Worm (Caenorhabditis elegans) whole organism, L1 larva: ENCODE results near the gene egrh-3.
A peak's percentile ranks its signal among the peaks of the same experiment; 100 is the strongest.

ENCODE experiments used
- C16A3.4 ChIP-seq: fragments of 150-350 bp; optimal IDR thresholded peaks from 2 replicates; lab custom pipeline; 2014; ENCODE audit warnings: missing biosample characterization, missing genetic modification characterization
- C34B4.2 ChIP-seq: sonication (generic microtip); optimal IDR thresholded peaks from 2 replicates; lab custom pipeline; 2017; ENCODE audit warnings: mild to moderate bottlenecking, missing genetic modification characterization, missing compliant biosample characterization
- F16B12.6 ChIP-seq: fragments of 150-350 bp; optimal IDR thresholded peaks from 2 replicates; lab custom pipeline; 2014; ENCODE audit warnings: missing biosample characterization, missing genetic modification characterization
- aha-1 ChIP-seq: fragments of 150-350 bp; optimal IDR thresholded peaks from 2 replicates; lab custom pipeline; 2014; ENCODE audit warnings: missing biosample characterization, missing genetic modification characterization
- alr-1 ChIP-seq: fragments of 200-800 bp; sonication (Bioruptor generic); optimal IDR thresholded peaks from 2 replicates; lab custom pipeline; 2018; ENCODE audit warnings: borderline replicate concordance, mild to moderate bottlenecking, missing genetic modification characterization, missing compliant biosample characterization
- ceh-63 ChIP-seq: fragments of 200-800 bp; sonication (Bioruptor generic); optimal IDR thresholded peaks from 2 replicates; lab custom pipeline; 2018; ENCODE audit warnings: mild to moderate bottlenecking, missing genetic modification characterization, missing compliant biosample characterization
- ceh-8 ChIP-seq: fragments of 200-800 bp; sonication (Bioruptor generic); optimal IDR thresholded peaks from 2 replicates; lab custom pipeline; 2018; ENCODE audit warnings: mild to moderate bottlenecking, missing genetic modification characterization, moderate library complexity, missing compliant biosample characterization
- ceh-82 ChIP-seq, 3 experiments: fragments of 150-350 bp in 1 of 3; sonication (generic microtip) in 2 of 3; optimal IDR thresholded peaks; 2 replicates each; lab custom pipeline; 2014 to 2017; ENCODE audit warnings: missing biosample characterization in 3 of 3, missing genetic modification characterization in 3 of 3
- ceh-88 ChIP-seq: fragments of 200-800 bp; sonication (Bioruptor generic); IDR thresholded peaks from 2 replicates; pipeline ENCODE4 v1.3.6; 2022; ENCODE audit warnings: missing genetic modification characterization, missing compliant biosample characterization
- ceh-90 ChIP-seq: sonication (generic microtip); optimal IDR thresholded peaks from 2 replicates; lab custom pipeline; 2016; ENCODE audit warnings: missing genetic modification characterization, missing compliant biosample characterization
- dpl-1 ChIP-seq, 3 experiments: fragments of 150-350 bp in 2 of 3; sonication (generic microtip) in 1 of 3; optimal IDR thresholded peaks; 2 replicates each; lab custom pipeline; 2014 to 2017; ENCODE audit warnings: missing biosample characterization in 3 of 3, missing genetic modification characterization in 3 of 3, missing genetic modification reagents in 3 of 3
- efl-1 ChIP-seq, 4 experiments: fragments of 150-350 bp; optimal IDR thresholded peaks in 3 of 4; peaks in 1 of 4; 1 replicate in 1 of 4; 2 replicates in 3 of 4; lab custom pipeline; 2014; ENCODE audit warnings: missing biosample characterization in 2 of 4, missing genetic modification characterization in 2 of 4, missing genetic modification reagents in 2 of 4
- egl-27 ChIP-seq, 2 experiments: fragments of 150-350 bp in 1 of 2; sonication (generic microtip); optimal IDR thresholded peaks; 3 replicates each; lab custom pipeline; 2017 to 2018; ENCODE audit warnings: missing biosample characterization in 2 of 2, missing genetic modification characterization in 2 of 2, missing genetic modification reagents in 2 of 2
- ets-5 ChIP-seq: fragments of 200-800 bp; sonication (Bioruptor generic); IDR thresholded peaks from 2 replicates; pipeline ENCODE4 v1.3.6; 2022; ENCODE audit warnings: missing genetic modification characterization, missing compliant biosample characterization
- hpl-2 ChIP-seq: fragments of 150-350 bp; optimal IDR thresholded peaks from 2 replicates; lab custom pipeline; 2014; ENCODE audit warnings: missing biosample characterization, missing genetic modification reagents, missing genetic modification characterization
- lin-14 ChIP-seq: fragments of 200-800 bp; sonication (Bioruptor generic); optimal IDR thresholded peaks from 2 replicates; lab custom pipeline; 2018; ENCODE audit warnings: mild to moderate bottlenecking, missing genetic modification characterization, moderate library complexity, missing compliant biosample characterization
- lin-15B ChIP-seq: fragments of 150-350 bp; sonication (generic microtip); optimal IDR thresholded peaks from 3 replicates; lab custom pipeline; 2014; ENCODE audit warnings: missing biosample characterization, missing genetic modification characterization
- lin-35 ChIP-seq, 2 experiments: fragments of 150-350 bp; optimal IDR thresholded peaks; 2 replicates each; lab custom pipeline; 2014; ENCODE audit warnings: missing biosample characterization in 2 of 2, missing genetic modification characterization in 2 of 2, missing genetic modification reagents in 2 of 2
- lin-39 ChIP-seq: fragments of 150-350 bp; optimal IDR thresholded peaks from 2 replicates; lab custom pipeline; 2014; ENCODE audit warnings: missing biosample characterization, missing genetic modification reagents, missing genetic modification characterization
- lir-3 ChIP-seq: sonication (generic microtip); optimal IDR thresholded peaks from 2 replicates; lab custom pipeline; 2016; ENCODE audit warnings: mild to moderate bottlenecking, missing genetic modification characterization, moderate library complexity, missing compliant biosample characterization; ENCODE audit not compliant: poor library complexity
- mdl-1 ChIP-seq, 2 experiments: fragments of 150-350 bp; optimal IDR thresholded peaks; 2 replicates each; lab custom pipeline; 2014 to 2017; ENCODE audit warnings: missing biosample characterization in 2 of 2, missing genetic modification characterization in 2 of 2, inconsistent platforms in 1 of 2
- mef-2 ChIP-seq: fragments of 150-350 bp; optimal IDR thresholded peaks from 2 replicates; lab custom pipeline; 2014; ENCODE audit warnings: missing biosample characterization, missing genetic modification characterization
- nhr-28 ChIP-seq: fragments of 150-350 bp; optimal IDR thresholded peaks from 2 replicates; lab custom pipeline; 2014; ENCODE audit warnings: missing biosample characterization, missing genetic modification characterization
- nhr-71 ChIP-seq: sonication (generic microtip); optimal IDR thresholded peaks from 2 replicates; lab custom pipeline; 2016; ENCODE audit warnings: mild to moderate bottlenecking, missing genetic modification characterization, moderate library complexity, missing compliant biosample characterization
- rnt-1 ChIP-seq: sonication (generic microtip); optimal IDR thresholded peaks from 2 replicates; lab custom pipeline; 2016; ENCODE audit warnings: mild to moderate bottlenecking, missing genetic modification characterization, moderate library complexity, missing compliant biosample characterization
- snpc-4 ChIP-seq: fragments of 150-350 bp; optimal IDR thresholded peaks from 2 replicates; lab custom pipeline; 2014; ENCODE audit warnings: missing biosample characterization, missing genetic modification characterization
- snu-23 ChIP-seq: sonication (generic microtip); optimal IDR thresholded peaks from 2 replicates; lab custom pipeline; 2016; ENCODE audit warnings: missing genetic modification characterization, missing compliant biosample characterization
- sptf-1 ChIP-seq: fragments of 150-350 bp; optimal IDR thresholded peaks from 2 replicates; lab custom pipeline; 2014; ENCODE audit warnings: missing biosample characterization, missing genetic modification characterization
- tbx-2 ChIP-seq: sonication (generic microtip); optimal IDR thresholded peaks from 2 replicates; lab custom pipeline; 2016; ENCODE audit warnings: missing genetic modification characterization, missing compliant biosample characterization
- tlp-1 ChIP-seq: fragments of 150-350 bp; optimal IDR thresholded peaks from 2 replicates; lab custom pipeline; 2014; ENCODE audit warnings: missing biosample characterization, missing genetic modification characterization
- unc-62 ChIP-seq: fragments of 150-350 bp; optimal IDR thresholded peaks from 2 replicates; lab custom pipeline; 2014; ENCODE audit warnings: missing biosample characterization, missing genetic modification reagents, missing genetic modification characterization
- unc-86 ChIP-seq: sonication (generic microtip); optimal IDR thresholded peaks from 2 replicates; lab custom pipeline; 2016; ENCODE audit warnings: missing genetic modification characterization, missing compliant biosample characterization
- vab-15 ChIP-seq: sonication (generic microtip); optimal IDR thresholded peaks from 2 replicates; lab custom pipeline; 2017; ENCODE audit warnings: missing genotype, mild to moderate bottlenecking, missing genetic modification characterization, missing compliant biosample characterization
- xbp-1 ChIP-seq: sonication (generic microtip); optimal IDR thresholded peaks from 2 replicates; lab custom pipeline; 2016; ENCODE audit warnings: missing genetic modification characterization, missing compliant biosample characterization

egrh-3 gene

ce11 chrIV:2658733-2659132, 29.8 kb downstream of the egrh-3 start:
- no peak for TF ChIP-seq sptf-1
- TF ChIP-seq hpl-2 (GFP tag; lab: Kevin White, UChicago), result no peak
- TF ChIP-seq alr-1 (tag; lab: Kevin White, UChicago), result no peak
- no peak for TF ChIP-seq ceh-8 (GFP tag; lab: Kevin White, UChicago)
- TF ChIP-seq rnt-1 (tag; lab: Kevin White, UChicago), result no peak
- TF ChIP-seq ceh-82 (tag; optimal IDR thresholded peaks at IDR 0.05; lab: Kevin White, UChicago), result no peak
- TF ChIP-seq ceh-90 (tag; lab: Kevin White, UChicago), result no peak
- TF ChIP-seq tlp-1 (tag; lab: Kevin White, UChicago), result no peak
- no peak for TF ChIP-seq mdl-1 (tag; optimal IDR thresholded peaks at IDR 0.05; lab: Kevin White, UChicago)
- TF ChIP-seq C34B4.2 (tag; lab: Kevin White, UChicago), result no peak
- TF ChIP-seq lin-15B (tag; lab: Kevin White, UChicago), result no peak
- no peak for TF ChIP-seq xbp-1 (tag; lab: Kevin White, UChicago)
- no peak for TF ChIP-seq mef-2

- TF ChIP-seq tbx-2 (tag; lab: Kevin White, UChicago), result no peak
- TF ChIP-seq aha-1 (tag; lab: Kevin White, UChicago), result no peak
- TF ChIP-seq rnt-1 (tag; lab: Kevin White, UChicago), result peak; percentile 12
- TF ChIP-seq hpl-2 (GFP tag; lab: Kevin White, UChicago), result no peak
- peak; percentile 11 for TF ChIP-seq snu-23
- TF ChIP-seq efl-1 (optimal IDR thresholded peaks at IDR 0.05; lab: Kevin White, UChicago), result peak in 1 of 2 experiments; percentile 15
- no peak for TF ChIP-seq efl-1 (GFP tag; optimal IDR thresholded peaks at IDR 0.05 in 1 of 2; lab: Kevin White, UChicago)
- TF ChIP-seq C16A3.4 (tag; lab: Kevin White, UChicago), result no peak
These were observed 31.3 kb downstream of the egrh-3 start for ce11 chrIV:2657307-2657706.

- TF ChIP-seq mdl-1 (tag; optimal IDR thresholded peaks at IDR 0.05; lab: Kevin White, UChicago), result no peak
- peak in 1 of 3 experiments; percentile 22 for TF ChIP-seq dpl-1 (GFP tag; optimal IDR thresholded peaks at IDR 0.05; lab: Kevin White, UChicago)
- TF ChIP-seq ceh-63 (GFP tag; lab: Kevin White, UChicago), result peak; percentile 74
- peak; percentile 6 for TF ChIP-seq nhr-71 (tag; lab: Kevin White, UChicago)
- TF ChIP-seq lin-14 (GFP tag; lab: Kevin White, UChicago), result peak; percentile 75
- TF ChIP-seq lin-15B (tag; lab: Kevin White, UChicago), result no peak
These were observed 32.0 kb downstream of the egrh-3 start for ce11 chrIV:2656400-2657139.

ce11 chrIV:2654965-2655364, 33.6 kb downstream of the egrh-3 start:
- TF ChIP-seq lin-35 (GFP tag; optimal IDR thresholded peaks at IDR 0.05; lab: Kevin White, UChicago) (no peak), snpc-4 (tag; lab: Kevin White, UChicago) (peak; percentile 17)

- TF ChIP-seq egl-27 (tag; optimal IDR thresholded peaks at IDR 0.05; lab: Kevin White, UChicago) (no peak), nhr-71 (tag; lab: Kevin White, UChicago) (no peak), lin-39 (tag; lab: Kevin White, UChicago) (no peak), lin-15B (tag; lab: Kevin White, UChicago) (no peak), ceh-88 (GFP tag; lab: Robert Waterston, UW) (no peak), unc-86 (tag; lab: Kevin White, UChicago) (no peak), unc-62 (GFP tag; lab: Kevin White, UChicago) (no peak), ceh-63 (GFP tag; lab: Kevin White, UChicago) (no peak), F16B12.6 (tag; lab: Kevin White, UChicago) (no peak), alr-1 (tag; lab: Kevin White, UChicago) (no peak), ets-5 (GFP tag; lab: Robert Waterston, UW) (no peak), vab-15 (tag; lab: Kevin White, UChicago) (no peak), nhr-28 (tag; lab: Kevin White, UChicago) (no peak), lir-3 (tag; lab: Kevin White, UChicago) (no peak)
These were observed 38.5 kb downstream of the egrh-3 start for ce11 chrIV:2650031-2650430.
